Worm (Caenorhabditis elegans): ENCODE data around the gene Y61A9LA.1.
"Not testable (repeated sequence)": the region's sequence is repeated elsewhere in the genome, so short reads cannot be mapped to it uniquely, and the experiment has no call there.

Gene Y61A9LA.1

DNA sequence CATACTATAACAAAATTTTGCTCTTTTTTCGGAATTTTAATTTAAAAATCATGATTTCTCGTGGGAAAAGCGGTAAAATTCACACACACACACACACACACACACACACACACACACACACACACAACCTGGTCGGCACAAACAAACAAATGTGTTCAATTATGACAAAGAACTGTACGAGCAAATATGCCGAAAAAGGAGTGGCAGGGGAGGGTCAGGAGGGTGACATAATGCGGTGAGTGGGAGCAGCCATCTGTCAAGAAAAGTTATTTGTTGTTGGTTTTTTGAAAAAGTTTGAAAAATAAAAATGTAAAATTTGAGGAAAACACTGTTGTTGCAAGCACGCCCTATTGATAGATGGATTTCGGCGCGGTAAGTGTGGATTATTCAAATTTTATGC is 33.2 kb upstream of the Y61A9LA.1 start:
- TF ChIP-seq sdc-2 (tag; optimal IDR thresholded peaks at IDR 0.05): no peak
- TF ChIP-seq ceh-34 (tag; optimal IDR thresholded peaks at IDR 0.05): no peak
- no peak for TF ChIP-seq eyg-1 (tag; optimal IDR thresholded peaks at IDR 0.05)
- TF ChIP-seq ceh-45 (GFP tag; IDR thresholded peaks at IDR 0.05): no peak
- no peak for TF ChIP-seq hlh-8 (tag; optimal IDR thresholded peaks at IDR 0.05)
- TF ChIP-seq ceh-9 (tag; optimal IDR thresholded peaks at IDR 0.05): no peak
- TF ChIP-seq K09A11.1 (tag; optimal IDR thresholded peaks at IDR 0.05; ENCODE audit: insufficient read depth): no peak
- no peak for TF ChIP-seq lim-6 (tag; optimal IDR thresholded peaks at IDR 0.05)
- no peak for TF ChIP-seq fkh-10 (GFP tag; optimal IDR thresholded peaks at IDR 0.05)
- no peak for TF ChIP-seq unc-55 (GFP tag; optimal IDR thresholded peaks at IDR 0.05)
- TF ChIP-seq T23F11.4 (GFP tag; optimal IDR thresholded peaks at IDR 0.05): no peak
- no peak for TF ChIP-seq pat-9 (tag; optimal IDR thresholded peaks at IDR 0.05)
- TF ChIP-seq K02D7.2 (tag; optimal IDR thresholded peaks at IDR 0.05): no peak
- no peak for TF ChIP-seq C08G9.2 (tag; optimal IDR thresholded peaks at IDR 0.05)
- TF ChIP-seq hlh-15 (tag; optimal IDR thresholded peaks at IDR 0.05): no peak
- no peak for TF ChIP-seq tbx-2 (tag; optimal IDR thresholded peaks at IDR 0.05)
- no peak for TF ChIP-seq pqm-1 (tag; optimal IDR thresholded peaks at IDR 0.05)

DNA sequence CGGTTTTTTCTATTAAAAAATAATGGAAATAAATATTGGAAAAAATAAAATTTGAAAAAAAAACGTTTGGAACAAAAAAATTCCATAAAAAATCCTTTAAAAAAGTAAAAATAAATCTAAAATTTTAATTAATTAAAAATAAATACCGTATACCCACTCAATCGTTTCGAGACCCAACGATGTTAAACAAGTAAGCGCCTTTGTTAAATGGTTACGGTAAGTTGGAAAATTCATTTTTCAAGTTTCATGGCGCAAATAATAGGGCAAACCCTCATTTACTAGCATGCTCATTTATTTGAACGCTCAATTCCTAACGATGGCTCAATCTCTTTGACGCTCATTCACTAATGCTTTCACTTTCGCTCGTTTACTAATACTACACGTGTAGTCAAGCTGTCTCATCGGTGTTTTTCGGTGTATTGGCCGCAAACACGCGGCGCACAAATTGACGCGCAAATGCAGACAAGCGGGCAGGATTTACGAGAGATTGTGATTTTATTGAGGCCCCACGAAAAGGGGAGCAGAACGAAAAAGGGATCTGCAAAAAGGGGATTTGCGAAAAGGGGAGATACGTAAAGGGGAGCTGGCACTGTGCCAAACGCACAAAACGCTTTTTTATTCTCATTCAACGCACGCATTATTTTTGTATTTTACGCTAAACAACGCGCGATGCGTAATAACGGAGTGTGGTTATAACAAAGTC is 32.6 kb upstream of the Y61A9LA.1 start:
- TF ChIP-seq tbx-2 (tag; optimal IDR thresholded peaks at IDR 0.05) (peak; percentile 28), rnt-1 (tag; optimal IDR thresholded peaks at IDR 0.05) (peak; percentile 1), ref-2 (tag; optimal IDR thresholded peaks at IDR 0.05) (peak; percentile 9), ceh-14 (tag; optimal IDR thresholded peaks at IDR 0.05) (peak; percentile 44), unc-42 (tag; optimal IDR thresholded peaks at IDR 0.05) (peak; percentile 17), ceh-31 (tag; optimal IDR thresholded peaks at IDR 0.05) (peak; percentile 68), C08G9.2 (tag; optimal IDR thresholded peaks at IDR 0.05) (peak; percentile 21)

ce11 chrV:4553572-4553971 is 31.5 kb upstream of the Y61A9LA.1 start, which contains the start of gene Y61A9LA.12:
Gene Y61A9LA.12, plus strand, starts transcription at chrV:4553872.
- TF ChIP-seq ceh-34 (tag; optimal IDR thresholded peaks at IDR 0.05); unc-3 (GFP tag; conservative IDR thresholded peaks at IDR 0.05); unc-3 (tag; optimal IDR thresholded peaks at IDR 0.05); ets-4 (tag; optimal IDR thresholded peaks at IDR 0.05): not testable (repeated sequence)

DNA sequence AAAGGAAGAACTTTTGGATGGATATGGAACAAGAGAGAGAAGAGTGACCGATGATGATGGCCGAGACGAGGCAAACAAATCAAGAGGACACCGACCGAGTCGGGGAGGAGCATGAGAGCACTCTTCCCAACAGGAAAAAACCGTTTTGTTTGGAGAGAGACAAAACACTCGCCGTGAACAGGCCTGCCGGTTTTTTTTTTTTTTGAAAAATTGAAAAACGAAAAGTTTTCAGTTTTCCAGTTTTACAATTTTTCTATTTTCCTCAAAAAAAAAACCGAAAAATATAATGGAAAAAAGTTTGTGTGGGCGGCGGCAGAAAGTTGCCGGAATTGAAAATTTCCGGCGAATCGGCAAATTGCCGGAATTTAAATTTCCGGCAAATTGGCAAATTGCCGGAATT is 25.4 kb upstream of the Y61A9LA.1 start, which contains the start of gene Y61A9LA.7:
Gene Y61A9LA.7, minus strand, starts transcription at position 101 of the 400 bp plus-strand sequence.
- TF ChIP-seq fkh-6 (tag; optimal IDR thresholded peaks at IDR 0.05) (no peak), zip-5 (tag; optimal IDR thresholded peaks at IDR 0.05) (no peak), mec-3 (tag; optimal IDR thresholded peaks at IDR 0.05; ENCODE audit: borderline replicate concordance) (no peak), elt-4 (tag; optimal IDR thresholded peaks at IDR 0.05) (no peak), ceh-45 (GFP tag; IDR thresholded peaks at IDR 0.05) (no peak), unc-3 (GFP tag; conservative IDR thresholded peaks at IDR 0.05) (no peak), unc-3 (tag; optimal IDR thresholded peaks at IDR 0.05) (no peak), lim-6 (tag; optimal IDR thresholded peaks at IDR 0.05) (no peak), dve-1 (tag; optimal IDR thresholded peaks at IDR 0.05) (no peak), ceh-6 (GFP tag; optimal IDR thresholded peaks at IDR 0.05) (no peak), ceh-30 (tag; optimal IDR thresholded peaks at IDR 0.05) (no peak), madf-2 (tag; optimal IDR thresholded peaks at IDR 0.05) (no peak), fkh-10 (GFP tag; optimal IDR thresholded peaks at IDR 0.05) (no peak)

ce11 chrV:4560441-4560840 is 24.7 kb upstream of the Y61A9LA.1 start, which contains the start of gene Y61A9LA.4:
Gene Y61A9LA.4, plus strand, starts transcription at chrV:4560741.
- not testable (repeated sequence) for TF ChIP-seq ceh-19 (GFP tag; optimal IDR thresholded peaks at IDR 0.05); hlh-13 (GFP tag; optimal IDR thresholded peaks at IDR 0.05); gmeb-2 (tag; optimal IDR thresholded peaks at IDR 0.05)
